Worm (Caenorhabditis elegans) whole organism, late embryonic: Measurements from ENCODE around the gene C26B9.2.

Experiments
- K02D7.2 ChIP-seq: sonication (generic microtip); optimal IDR thresholded peaks from 2 replicates; lab custom pipeline; 2017; ENCODE audit warnings: mild to moderate bottlenecking, missing genetic modification characterization, missing compliant biosample characterization
- T23F11.4 ChIP-seq: fragments of 200-800 bp; sonication (Bioruptor generic); optimal IDR thresholded peaks from 2 replicates; lab custom pipeline; 2018; ENCODE audit warnings: mild to moderate bottlenecking, missing genetic modification characterization, missing compliant biosample characterization
- ahr-1 ChIP-seq: sonication (generic microtip); optimal IDR thresholded peaks from 2 replicates; lab custom pipeline; 2016; ENCODE audit warnings: missing genetic modification characterization, missing compliant biosample characterization
- ama-1 ChIP-seq: fragments of 150-350 bp; optimal IDR thresholded peaks from 2 replicates; lab custom pipeline; 2014
- ceh-14 ChIP-seq: sonication (generic microtip); optimal IDR thresholded peaks from 2 replicates; lab custom pipeline; 2016; ENCODE audit warnings: missing genotype, missing genetic modification characterization, missing compliant biosample characterization
- ceh-19 ChIP-seq: fragments of 200-800 bp; sonication (Bioruptor generic); optimal IDR thresholded peaks from 2 replicates; lab custom pipeline; 2018; ENCODE audit warnings: mild to moderate bottlenecking, missing genetic modification characterization, missing compliant biosample characterization
- ceh-2 ChIP-seq: sonication (generic microtip); optimal IDR thresholded peaks from 2 replicates; lab custom pipeline; 2016; ENCODE audit warnings: missing genotype, missing genetic modification characterization, missing compliant biosample characterization
- ceh-22 ChIP-seq: sonication (generic microtip); optimal IDR thresholded peaks from 2 replicates; lab custom pipeline; 2017; ENCODE audit warnings: missing biosample characterization, missing genetic modification characterization
- ceh-24 ChIP-seq: sonication (generic microtip); optimal IDR thresholded peaks from 2 replicates; lab custom pipeline; 2016; ENCODE audit warnings: mild to moderate bottlenecking, missing genetic modification characterization, missing compliant biosample characterization
- ceh-30 ChIP-seq: fragments of 150-350 bp; optimal IDR thresholded peaks from 2 replicates; lab custom pipeline; 2014; ENCODE audit warnings: missing biosample characterization, missing genetic modification characterization
- ceh-31 ChIP-seq: sonication (generic microtip); optimal IDR thresholded peaks from 2 replicates; lab custom pipeline; 2016; ENCODE audit warnings: missing genetic modification characterization, missing compliant biosample characterization
- ceh-34 ChIP-seq: sonication (generic microtip); optimal IDR thresholded peaks from 2 replicates; lab custom pipeline; 2016; ENCODE audit warnings: mild to moderate bottlenecking, missing genetic modification characterization, missing compliant biosample characterization
- ceh-48 ChIP-seq: sonication (generic microtip); optimal IDR thresholded peaks from 2 replicates; lab custom pipeline; 2016; ENCODE audit warnings: missing genetic modification characterization, inconsistent platforms, missing compliant biosample characterization
- ceh-6 ChIP-seq: fragments of 200-800 bp; sonication (Bioruptor generic); optimal IDR thresholded peaks from 2 replicates; lab custom pipeline; 2018; ENCODE audit warnings: mild to moderate bottlenecking, missing genetic modification characterization, missing compliant biosample characterization
- ceh-9 ChIP-seq: sonication (generic microtip); optimal IDR thresholded peaks from 2 replicates; lab custom pipeline; 2016; ENCODE audit warnings: mild to moderate bottlenecking, missing genetic modification characterization, inconsistent platforms, missing compliant biosample characterization
- che-1 ChIP-seq: sonication (generic microtip); optimal IDR thresholded peaks from 2 replicates; lab custom pipeline; 2016; ENCODE audit warnings: mild to moderate bottlenecking, missing genetic modification characterization, missing compliant biosample characterization
- elt-2 ChIP-seq: sonication (generic microtip); optimal IDR thresholded peaks from 2 replicates; lab custom pipeline; 2016; ENCODE audit warnings: missing genetic modification reagents, missing genetic modification characterization, missing compliant biosample characterization
- elt-4 ChIP-seq: sonication (generic microtip); optimal IDR thresholded peaks from 2 replicates; lab custom pipeline; 2016; ENCODE audit warnings: missing genetic modification characterization, missing compliant biosample characterization
- eyg-1 ChIP-seq: sonication (generic microtip); optimal IDR thresholded peaks from 2 replicates; lab custom pipeline; 2016; ENCODE audit warnings: missing genotype, missing genetic modification characterization, missing compliant biosample characterization
- fax-1 ChIP-seq: sonication (generic microtip); optimal IDR thresholded peaks from 2 replicates; lab custom pipeline; 2016; ENCODE audit warnings: missing genotype, missing genetic modification characterization, missing compliant biosample characterization
- fkh-6 ChIP-seq: sonication (generic microtip); optimal IDR thresholded peaks from 2 replicates; lab custom pipeline; 2016; ENCODE audit warnings: missing genetic modification characterization, missing compliant biosample characterization
- hlh-15 ChIP-seq: sonication (generic microtip); optimal IDR thresholded peaks from 2 replicates; lab custom pipeline; 2016; ENCODE audit warnings: missing genetic modification characterization, missing compliant biosample characterization
- hlh-30 ChIP-seq: sonication (generic microtip); optimal IDR thresholded peaks from 2 replicates; lab custom pipeline; 2017; ENCODE audit warnings: antibody characterized with exemption, missing genetic modification characterization, missing compliant biosample characterization; ENCODE audit not compliant: insufficient read depth
- hlh-6 ChIP-seq: sonication (generic microtip); optimal IDR thresholded peaks from 2 replicates; lab custom pipeline; 2016; ENCODE audit warnings: missing genotype, missing genetic modification characterization, missing compliant biosample characterization
- hlh-8 ChIP-seq: sonication (generic microtip); optimal IDR thresholded peaks from 2 replicates; lab custom pipeline; 2016; ENCODE audit warnings: missing genotype, missing genetic modification characterization, missing compliant biosample characterization
- lin-11 ChIP-seq: fragments of 200-800 bp; sonication (Bioruptor generic); optimal IDR thresholded peaks from 2 replicates; lab custom pipeline; 2018; ENCODE audit warnings: mild to moderate bottlenecking, missing genetic modification characterization, missing compliant biosample characterization
- nfya-1 ChIP-seq: sonication (generic microtip); optimal IDR thresholded peaks from 2 replicates; lab custom pipeline; 2017; ENCODE audit warnings: missing genetic modification characterization, mild to moderate bottlenecking, missing compliant biosample characterization, antibody characterized with exemption, moderate library complexity
- nhr-11 ChIP-seq: fragments of 150-350 bp; optimal IDR thresholded peaks from 2 replicates; lab custom pipeline; 2014; ENCODE audit warnings: missing biosample characterization, missing genetic modification characterization
- npax-4 ChIP-seq: sonication (generic microtip); optimal IDR thresholded peaks from 2 replicates; lab custom pipeline; 2016; ENCODE audit warnings: missing genetic modification characterization, missing compliant biosample characterization
- pag-3 ChIP-seq: sonication (generic microtip); optimal IDR thresholded peaks from 2 replicates; lab custom pipeline; 2016; ENCODE audit warnings: missing compliant biosample characterization, missing genetic modification characterization, borderline replicate concordance
- pat-9 ChIP-seq: fragments of 200-800 bp; sonication (Bioruptor generic); optimal IDR thresholded peaks from 2 replicates; lab custom pipeline; 2018; ENCODE audit warnings: mild to moderate bottlenecking, missing genetic modification characterization, moderate library complexity, missing compliant biosample characterization
- pha-2 ChIP-seq: sonication (generic microtip); optimal IDR thresholded peaks from 2 replicates; lab custom pipeline; 2017; ENCODE audit warnings: mild to moderate bottlenecking, missing genetic modification characterization, missing compliant biosample characterization
- pqm-1 ChIP-seq: sonication (generic microtip); optimal IDR thresholded peaks from 2 replicates; lab custom pipeline; 2016; ENCODE audit warnings: missing genetic modification characterization, missing compliant biosample characterization
- pros-1 ChIP-seq: fragments of 150-350 bp; optimal IDR thresholded peaks from 2 replicates; lab custom pipeline; 2014; ENCODE audit warnings: missing biosample characterization, missing genetic modification reagents, missing genetic modification characterization
- ref-2 ChIP-seq: sonication (generic microtip); optimal IDR thresholded peaks from 2 replicates; lab custom pipeline; 2016; ENCODE audit warnings: missing genetic modification characterization, missing compliant biosample characterization
- rnt-1 ChIP-seq: sonication (generic microtip); optimal IDR thresholded peaks from 2 replicates; lab custom pipeline; 2016; ENCODE audit warnings: missing genetic modification characterization, missing compliant biosample characterization
- sdc-2 ChIP-seq: sonication (generic microtip); optimal IDR thresholded peaks from 2 replicates; lab custom pipeline; 2016; ENCODE audit warnings: missing genotype, missing genetic modification characterization, missing compliant biosample characterization
- sox-2 ChIP-seq: fragments of 200-800 bp; sonication (Bioruptor generic); IDR thresholded peaks from 2 replicates; pipeline ENCODE4 v1.3.6; 2022; ENCODE audit warnings: missing genetic modification reagents, missing genetic modification characterization, missing compliant biosample characterization
- tbx-2 ChIP-seq: sonication (generic microtip); optimal IDR thresholded peaks from 2 replicates; lab custom pipeline; 2016; ENCODE audit warnings: missing genetic modification characterization, missing compliant biosample characterization
- ttx-3 ChIP-seq: sonication (generic microtip); optimal IDR thresholded peaks from 2 replicates; lab custom pipeline; 2016; ENCODE audit warnings: missing genetic modification reagents, missing genetic modification characterization, missing compliant biosample characterization
- unc-3 ChIP-seq, 2 experiments: fragments of 200-800 bp in 1 of 2; sonication (Bioruptor generic) in 1 of 2; sonication (generic microtip) in 1 of 2; conservative IDR thresholded peaks in 1 of 2; optimal IDR thresholded peaks in 1 of 2; 2 replicates each; pipeline versions ENCODE4 v1.3.6 to Lab custom; 2016 to 2022; ENCODE audit warnings: missing compliant biosample characterization in 2 of 2, missing genetic modification characterization in 2 of 2, missing genetic modification reagents in 1 of 2
- unc-42 ChIP-seq: sonication (generic microtip); optimal IDR thresholded peaks from 2 replicates; lab custom pipeline; 2016; ENCODE audit warnings: missing genotype, missing genetic modification characterization, missing compliant biosample characterization
- unc-55 ChIP-seq: sonication (generic microtip); optimal IDR thresholded peaks from 2 replicates; lab custom pipeline; 2017; ENCODE audit warnings: missing biosample characterization, missing genetic modification reagents, missing genetic modification characterization
- zip-5 ChIP-seq: sonication (generic microtip); optimal IDR thresholded peaks from 2 replicates; lab custom pipeline; 2016; ENCODE audit warnings: missing genetic modification characterization, missing compliant biosample characterization
- ztf-16 ChIP-seq: sonication (generic microtip); optimal IDR thresholded peaks from 2 replicates; lab custom pipeline; 2017; ENCODE audit warnings: missing genetic modification characterization, missing compliant biosample characterization

The C26B9.2 gene

ce11 chrX:5366613-5367012 is 26.6 kb downstream of the C26B9.2 start:
- TF ChIP-seq elt-4 (tag; lab: Kevin White, UChicago): no peak

- TF ChIP-seq nhr-11 (tag; lab: Kevin White, UChicago) (no peak), pat-9 (tag; lab: Kevin White, UChicago) (no peak), ceh-24 (tag; lab: Kevin White, UChicago) (no peak), pha-2 (tag; lab: Kevin White, UChicago) (no peak), ceh-9 (tag; lab: Kevin White, UChicago) (no peak), ceh-14 (tag; lab: Kevin White, UChicago) (peak; percentile 32), npax-4 (tag; lab: Kevin White, UChicago) (no peak), ceh-31 (tag; lab: Kevin White, UChicago) (peak; percentile 64), pros-1 (tag; lab: Kevin White, UChicago) (no peak), elt-4 (tag; lab: Kevin White, UChicago) (no peak), unc-3 (GFP tag; conservative IDR thresholded peaks at IDR 0.05; lab: Robert Waterston, UW) (no peak), unc-3 (tag; optimal IDR thresholded peaks at IDR 0.05; lab: Kevin White, UChicago) (no peak), elt-2 (tag; lab: Kevin White, UChicago) (no peak), pag-3 (tag; lab: Kevin White, UChicago) (no peak), ceh-19 (peak; percentile 44), unc-42 (peak; percentile 71), ceh-6 (GFP tag; lab: Kevin White, UChicago) (peak; percentile 35), fkh-6 (tag; lab: Kevin White, UChicago) (no peak), che-1 (tag; lab: Kevin White, UChicago) (no peak), sdc-2 (tag; lab: Kevin White, UChicago) (peak; percentile 68), tbx-2 (tag; lab: Kevin White, UChicago) (peak; percentile 30), hlh-8 (tag; lab: Kevin White, UChicago) (no peak), T23F11.4 (GFP tag; lab: Kevin White, UChicago) (no peak), ceh-30 (tag; lab: Kevin White, UChicago) (no peak), ref-2 (tag; lab: Kevin White, UChicago) (no peak), ceh-2 (no peak), ahr-1 (tag; lab: Kevin White, UChicago) (no peak), fax-1 (tag; lab: Kevin White, UChicago) (no peak), hlh-6 (tag; lab: Kevin White, UChicago) (no peak), ceh-34 (tag; lab: Kevin White, UChicago) (peak; percentile 46), nfya-1 (tag; lab: Kevin White, UChicago) (peak; percentile 59), ztf-16 (tag; lab: Kevin White, UChicago) (no peak), pqm-1 (tag; lab: Kevin White, UChicago) (no peak), eyg-1 (tag; lab: Kevin White, UChicago) (no peak), ceh-48 (tag; lab: Kevin White, UChicago) (peak; percentile 82), unc-55 (GFP tag; lab: Kevin White, UChicago) (no peak)
Observed at ce11 chrX:5368220-5368619, 28.2 kb downstream of the C26B9.2 start, which contains the start of gene jkk-1. jkk-1 (plus strand) TSS chrX:5368468.

ce11 chrX:5370605-5371004 is 30.6 kb downstream of the C26B9.2 start:
- TF ChIP-seq ztf-16 (tag; lab: Kevin White, UChicago) (no peak), lin-11 (tag; lab: Kevin White, UChicago) (no peak), ahr-1 (tag; lab: Kevin White, UChicago) (no peak), ceh-30 (tag; lab: Kevin White, UChicago) (no peak), ttx-3 (no peak), fkh-6 (tag; lab: Kevin White, UChicago) (no peak), nhr-11 (tag; lab: Kevin White, UChicago) (no peak), zip-5 (tag; lab: Kevin White, UChicago) (no peak), rnt-1 (tag; lab: Kevin White, UChicago) (no peak), pqm-1 (tag; lab: Kevin White, UChicago) (no peak), ceh-48 (tag; lab: Kevin White, UChicago) (no peak), ceh-22 (tag; lab: Kevin White, UChicago) (no peak), K02D7.2 (tag; lab: Kevin White, UChicago) (no peak), hlh-30 (tag; lab: Kevin White, UChicago) (no peak), nfya-1 (tag; lab: Kevin White, UChicago) (no peak), ama-1 (no peak), sox-2 (GFP tag; lab: Robert Waterston, UW) (no peak), hlh-15 (tag; lab: Kevin White, UChicago) (no peak)
- TF ChIP-seq, all 69 proteins: peak for 0
